Worm (Caenorhabditis elegans) whole organism, dauer: ENCODE data around the gene T14B1.1.
"Not testable (repeated sequence)": the region's sequence is repeated elsewhere in the genome, so short reads cannot be mapped to it uniquely, and the experiment has no call there.

ENCODE experiments used
- unc-62 ChIP-seq: sonication (generic microtip); optimal IDR thresholded peaks from 2 replicates; lab custom pipeline; 2017; ENCODE audit warnings: missing biosample characterization, missing genetic modification reagents, missing genetic modification characterization

Gene T14B1.1

DNA sequence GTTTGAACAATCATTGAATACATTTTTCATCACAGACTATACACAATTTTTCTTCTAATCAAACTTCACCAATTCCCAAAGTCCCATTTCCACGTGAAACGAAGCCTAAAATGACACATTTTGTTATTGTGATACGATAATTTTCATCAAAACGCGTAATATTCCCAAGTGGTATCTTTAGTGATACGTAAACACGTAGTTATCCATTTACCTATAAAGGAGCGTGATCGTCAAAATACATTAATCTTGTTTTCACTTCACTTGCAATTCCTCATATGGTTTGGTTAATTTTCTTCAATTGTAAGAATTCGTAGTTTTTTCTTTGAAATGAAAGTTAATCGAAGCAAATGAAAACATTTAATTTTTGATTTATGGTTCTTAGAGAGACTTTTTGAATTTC is 39.0 kb downstream of the T14B1.1 start:
- TF ChIP-seq unc-62 (GFP tag; lab: Kevin White, UChicago), result no peak

DNA sequence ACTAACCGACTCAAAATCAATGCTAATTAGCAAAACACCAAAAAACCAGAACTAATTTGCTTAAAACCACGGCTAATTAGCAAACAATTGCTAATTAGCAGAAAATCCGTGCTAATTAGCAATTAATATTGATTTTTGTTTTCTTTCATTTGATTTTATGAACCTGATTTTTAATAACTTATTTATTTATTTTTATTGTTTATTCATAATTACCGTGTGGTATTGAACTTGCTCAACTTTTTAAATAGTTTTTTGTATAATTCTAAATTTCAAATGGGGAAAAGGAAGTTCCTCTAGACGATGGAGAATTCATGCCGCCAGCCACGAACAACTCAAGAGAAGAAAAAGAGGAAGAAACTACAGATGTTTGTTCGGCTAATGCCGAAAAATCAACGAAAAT is 42.7 kb downstream of the T14B1.1 start, which contains the start of gene F34H10.1:
TSS of gene F34H10.1 (plus strand) at position 301 of the 400 bp plus-strand sequence.
- not testable (repeated sequence) for TF ChIP-seq unc-62 (GFP tag; lab: Kevin White, UChicago)

DNA sequence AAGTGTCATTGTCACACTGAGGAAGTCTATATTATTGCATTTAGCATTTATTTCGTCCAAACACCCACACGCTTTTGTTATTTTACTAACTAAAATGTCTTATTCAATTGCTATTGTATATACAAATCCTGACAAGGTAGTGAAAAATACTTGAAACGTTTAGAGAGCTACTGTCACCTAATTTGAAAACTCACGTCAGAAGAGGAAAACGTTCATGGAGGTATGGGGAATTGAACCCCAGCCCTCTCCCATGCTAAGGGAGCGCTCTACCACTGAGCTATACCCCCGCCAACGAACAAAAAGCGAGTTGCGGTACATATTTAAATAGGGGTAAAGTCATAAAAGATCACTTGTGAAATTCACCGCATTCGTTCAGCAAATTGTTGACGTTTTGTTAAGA is 45.9 kb downstream of the T14B1.1 start:
- no peak for TF ChIP-seq unc-62 (GFP tag; lab: Kevin White, UChicago)

DNA sequence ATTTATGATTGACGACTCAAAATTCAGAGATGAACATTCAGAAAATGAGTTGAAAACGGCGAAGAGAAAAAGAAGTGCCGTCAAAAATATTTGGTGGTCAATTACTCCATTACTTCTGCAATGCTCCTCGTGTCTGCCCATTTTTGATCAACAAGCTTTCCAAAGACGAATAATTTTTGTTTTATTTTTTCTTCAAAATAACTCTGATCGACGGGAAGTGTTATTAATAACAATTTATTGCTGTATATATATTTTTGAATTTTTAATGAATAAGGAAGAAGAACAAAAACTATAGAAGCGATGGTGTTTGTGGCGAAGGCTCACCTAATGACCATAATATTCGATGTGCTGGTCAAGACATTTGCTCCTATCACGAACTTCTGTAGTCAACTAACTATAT is 48.4 kb downstream of the T14B1.1 start, which contains the start of gene C11E4.8:
TSS of gene C11E4.8 (plus strand) at position 301 of the 400 bp plus-strand sequence.
- TF ChIP-seq unc-62 (GFP tag; lab: Kevin White, UChicago), result no peak

DNA sequence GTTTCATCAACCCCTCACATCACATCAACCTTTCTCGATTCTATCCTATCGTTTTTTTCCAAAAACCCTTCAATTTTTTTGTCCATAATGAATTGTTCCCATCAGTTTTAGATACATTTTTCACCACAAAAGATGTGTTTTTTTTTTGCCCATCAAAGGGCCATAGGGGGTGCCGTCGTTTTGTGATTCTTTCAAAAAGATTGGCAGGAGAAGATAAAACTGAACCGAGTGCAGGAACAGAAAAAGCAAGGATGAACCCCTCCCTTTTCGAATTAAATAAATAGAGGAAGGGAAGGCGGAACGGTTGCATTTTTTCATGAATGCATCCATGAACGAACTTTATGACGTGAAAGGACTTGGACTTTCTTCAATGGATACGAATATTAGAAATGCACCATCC is 51.6 kb downstream of the T14B1.1 start, which contains the start of gene C11E4.7:
TSS of gene C11E4.7 (plus strand) at position 301 of the 400 bp plus-strand sequence.
- TF ChIP-seq unc-62 (GFP tag; lab: Kevin White, UChicago), result no peak
